Worm (Caenorhabditis elegans) whole organism, early embryonic: ENCODE data around the gene C30G4.4.

Source experiments
- F13C5.2 ChIP-seq: sonication (generic microtip); optimal IDR thresholded peaks from 2 replicates; lab custom pipeline; 2017; ENCODE audit warnings: mild to moderate bottlenecking, missing genetic modification characterization, inconsistent platforms, missing compliant biosample characterization
- flt-1 ChIP-seq: fragments of 200-800 bp; sonication (Bioruptor generic); IDR thresholded peaks from 2 replicates; pipeline ENCODE4 v1.3.6; 2022; ENCODE audit warnings: missing genetic modification characterization, missing compliant biosample characterization
- hmg-4 ChIP-seq: fragments of 200-800 bp; sonication (Bioruptor generic); optimal IDR thresholded peaks from 2 replicates; lab custom pipeline; 2018; ENCODE audit warnings: mild to moderate bottlenecking, missing genetic modification characterization, missing compliant biosample characterization
- hnd-1 ChIP-seq: sonication (generic microtip); optimal IDR thresholded peaks from 2 replicates; lab custom pipeline; 2016; ENCODE audit warnings: missing genetic modification characterization, missing compliant biosample characterization
- tra-4 ChIP-seq: sonication (generic microtip); optimal IDR thresholded peaks from 2 replicates; lab custom pipeline; 2017; ENCODE audit warnings: missing genetic modification characterization, missing compliant biosample characterization

DNA sequence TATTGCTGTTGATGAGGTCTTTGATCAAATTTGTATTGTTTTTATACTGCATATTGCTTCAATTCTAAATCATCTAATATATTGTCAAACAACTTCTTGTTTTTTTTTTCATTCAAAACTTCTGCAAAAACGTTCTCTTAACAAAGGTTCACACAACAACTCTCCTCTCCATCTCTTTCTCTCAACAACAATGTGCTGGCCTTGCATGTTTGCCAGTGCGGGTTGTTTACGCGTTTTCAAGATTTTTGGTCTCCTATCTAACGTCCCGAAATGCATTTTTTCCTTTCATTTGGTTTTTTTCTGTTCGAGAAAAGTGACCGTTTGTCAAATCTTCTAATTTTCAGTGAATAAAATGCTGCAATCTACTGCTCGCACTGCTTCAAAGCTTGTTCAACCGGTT, 20.4 kb upstream of the C30G4.4 start, which contains the start of gene sod-3:
- TF ChIP-seq tra-4 (tag; lab: Kevin White, UChicago) (no peak), hnd-1 (no peak), F13C5.2 (tag; lab: Kevin White, UChicago) (no peak), hmg-4 (GFP tag; lab: Kevin White, UChicago) (no peak), flt-1 (no peak)
